Fruit fly (Drosophila melanogaster) whole organism, embryonic: ENCODE results near the gene Indy-2.

ENCODE experiments used
- ATbp ChIP-seq: fragments of 200-800 bp; sonication (Bioruptor generic); optimal IDR thresholded peaks from 2 replicates; lab custom pipeline; 2017; ENCODE audit warnings: missing biosample characterization, mild to moderate bottlenecking, missing genetic modification characterization, missing genetic modification reagents
- BEAF-32 ChIP-seq: fragments of 200-800 bp; sonication (Bioruptor generic); optimal IDR thresholded peaks from 3 replicates; lab custom pipeline; 2017; ENCODE audit warnings: missing biosample characterization, missing genetic modification characterization, mild to moderate bottlenecking, moderate library complexity, missing genetic modification reagents
- CG10462 ChIP-seq: fragments of 200-800 bp; sonication (Bioruptor generic); optimal IDR thresholded peaks from 2 replicates; lab custom pipeline; 2016; ENCODE audit warnings: missing biosample characterization, missing genetic modification characterization
- CG10543 ChIP-seq: fragments of 200-800 bp; sonication (Bioruptor generic); optimal IDR thresholded peaks from 3 replicates; lab custom pipeline; 2017; ENCODE audit warnings: missing biosample characterization, mild to moderate bottlenecking, missing genetic modification characterization, moderate library complexity
- CG10959 ChIP-seq: fragments of 200-800 bp; sonication (Bioruptor generic); IDR thresholded peaks from 2 replicates; pipeline ENCODE4 v1.3.6; 2022; ENCODE audit warnings: missing biosample characterization, missing genetic modification characterization
- CG14965 ChIP-seq: fragments of 200-800 bp; sonication (Bioruptor generic); optimal IDR thresholded peaks from 2 replicates; lab custom pipeline; 2016; ENCODE audit warnings: missing biosample characterization, missing genetic modification characterization, borderline replicate concordance
- CG17328 ChIP-seq: fragments of 200-800 bp; sonication (Bioruptor generic); IDR thresholded peaks from 2 replicates; pipeline ENCODE4 v1.3.6; 2022; ENCODE audit warnings: missing biosample characterization, missing genetic modification characterization
- CG17359 ChIP-seq: fragments of 200-800 bp; sonication (Bioruptor generic); optimal IDR thresholded peaks from 3 replicates; lab custom pipeline; 2018; ENCODE audit warnings: missing biosample characterization, mild to moderate bottlenecking, missing genetic modification characterization, moderate library complexity
- CG17385 ChIP-seq: fragments of 200-800 bp; sonication (Bioruptor generic); optimal IDR thresholded peaks from 3 replicates; lab custom pipeline; 2018; ENCODE audit warnings: missing biosample characterization, mild to moderate bottlenecking, missing genetic modification characterization
- CG18011 ChIP-seq: fragments of 200-800 bp; sonication (Bioruptor generic); optimal IDR thresholded peaks from 2 replicates; lab custom pipeline; 2017; ENCODE audit warnings: missing biosample characterization, missing genetic modification characterization, mild to moderate bottlenecking, moderate library complexity, missing genotype
- CG2129 ChIP-seq: fragments of 200-800 bp; sonication (Bioruptor generic); IDR thresholded peaks from 2 replicates; pipeline ENCODE4 v1.3.6; 2022; ENCODE audit warnings: missing biosample characterization, missing genetic modification characterization; ENCODE audit not compliant: partially characterized antibody
- CG2199 ChIP-seq: fragments of 200-800 bp; sonication (Bioruptor generic); IDR thresholded peaks from 3 replicates; pipeline ENCODE4 v1.3.6; 2022; ENCODE audit warnings: missing biosample characterization, missing genetic modification characterization
- CG34376 ChIP-seq: fragments of 200-800 bp; sonication (Bioruptor generic); optimal IDR thresholded peaks from 2 replicates; lab custom pipeline; 2018; ENCODE audit warnings: missing biosample characterization, mild to moderate bottlenecking, missing genetic modification characterization
- CG6854 ChIP-seq: fragments of 200-800 bp; sonication (Bioruptor generic); optimal IDR thresholded peaks from 3 replicates; lab custom pipeline; 2017; ENCODE audit warnings: missing biosample characterization, mild to moderate bottlenecking, missing genetic modification characterization
- CG7357 ChIP-seq: fragments of 200-800 bp; sonication (Bioruptor generic); IDR thresholded peaks from 3 replicates; pipeline ENCODE4 v1.3.6; 2022; ENCODE audit warnings: missing biosample characterization, missing genetic modification characterization
- CG7786 ChIP-seq: fragments of 200-800 bp; sonication (Bioruptor generic); optimal IDR thresholded peaks from 2 replicates; lab custom pipeline; 2016; ENCODE audit warnings: missing biosample characterization, missing genetic modification characterization
- CG8290 ChIP-seq, 3 experiments: fragments of 200-800 bp; sonication (Bioruptor generic); optimal IDR thresholded peaks; 2 replicates each; lab custom pipeline; 2016 to 2019; ENCODE audit warnings: missing biosample characterization in 3 of 3, missing genetic modification characterization in 3 of 3, mild to moderate bottlenecking in 2 of 3, moderate library complexity in 1 of 3
- CG9932 ChIP-seq: fragments of 200-800 bp; sonication (Bioruptor generic); IDR thresholded peaks from 2 replicates; pipeline ENCODE4 v1.3.6; 2022; ENCODE audit warnings: missing biosample characterization, missing genetic modification characterization
- CrebB ChIP-seq: fragments of 200-800 bp; sonication (Bioruptor generic); optimal IDR thresholded peaks from 3 replicates; lab custom pipeline; 2018; ENCODE audit warnings: missing biosample characterization, mild to moderate bottlenecking, missing genetic modification characterization
- Dp ChIP-seq: fragments of 200-800 bp; sonication (Bioruptor generic); optimal IDR thresholded peaks from 2 replicates; lab custom pipeline; 2018; ENCODE audit warnings: missing biosample characterization, mild to moderate bottlenecking, missing genetic modification characterization, moderate library complexity
- Ets97D ChIP-seq: fragments of 200-800 bp; sonication (Bioruptor generic); optimal IDR thresholded peaks from 3 replicates; lab custom pipeline; 2016; ENCODE audit warnings: missing biosample characterization, missing genetic modification characterization
- Hr78 ChIP-seq, 2 experiments: fragments of 200-800 bp in 1 of 2; fragments of >200 bp in 1 of 2; sonication (Bioruptor generic) in 1 of 2; optimal IDR thresholded peaks; 2 replicates each; lab custom pipeline; 2017 to 2019; ENCODE audit warnings: missing biosample characterization in 2 of 2, missing genetic modification characterization in 2 of 2, mild to moderate bottlenecking in 1 of 2, moderate library complexity in 1 of 2
- Kr ChIP-seq: fragments of 200-800 bp; sonication (Bioruptor generic); optimal IDR thresholded peaks from 2 replicates; lab custom pipeline; 2017; ENCODE audit warnings: missing biosample characterization, mild to moderate bottlenecking, missing genetic modification characterization
- Lpt ChIP-seq: fragments of >200 bp; optimal IDR thresholded peaks from 2 replicates; lab custom pipeline; 2018; ENCODE audit warnings: missing biosample characterization, missing genetic modification characterization
- Ptx1 ChIP-seq: fragments of 200-800 bp; sonication (Bioruptor generic); IDR thresholded peaks from 2 replicates; pipeline ENCODE4 v1.3.6; 2022; ENCODE audit warnings: missing biosample characterization, missing genetic modification characterization
- Ssrp ChIP-seq: fragments of 200-800 bp; sonication (Bioruptor generic); optimal IDR thresholded peaks from 2 replicates; lab custom pipeline; 2018; ENCODE audit warnings: missing biosample characterization, mild to moderate bottlenecking, missing genetic modification characterization, moderate library complexity
- TFAM ChIP-seq: fragments of 200-800 bp; sonication (Bioruptor generic); optimal IDR thresholded peaks from 2 replicates; lab custom pipeline; 2017; ENCODE audit warnings: missing biosample characterization, missing genetic modification characterization, inconsistent platforms
- Vsx1 ChIP-seq: fragments of 200-800 bp; sonication (Bioruptor generic); optimal IDR thresholded peaks from 2 replicates; lab custom pipeline; 2017; ENCODE audit warnings: missing biosample characterization, mild to moderate bottlenecking, missing genetic modification characterization, missing genetic modification reagents
- Xbp1 ChIP-seq: fragments of 200-800 bp; sonication (Bioruptor generic); optimal IDR thresholded peaks from 3 replicates; lab custom pipeline; 2016; ENCODE audit warnings: missing biosample characterization, mild to moderate bottlenecking, missing genetic modification characterization
- ap ChIP-seq: fragments of 200-800 bp; sonication (Bioruptor generic); IDR thresholded peaks from 2 replicates; pipeline ENCODE4 v1.3.6; 2022; ENCODE audit warnings: missing biosample characterization, missing genetic modification characterization
- ara ChIP-seq: fragments of 200-800 bp; sonication (Bioruptor generic); IDR thresholded peaks from 2 replicates; pipeline ENCODE4 v1.3.6; 2022; ENCODE audit warnings: missing biosample characterization, missing genetic modification characterization
- chinmo ChIP-seq: fragments of 200-800 bp; sonication (Bioruptor generic); IDR thresholded peaks from 4 replicates; pipeline ENCODE4 v1.3.6; 2022; ENCODE audit warnings: missing biosample characterization, missing genetic modification characterization; ENCODE audit not compliant: partially characterized antibody
- ci ChIP-seq: fragments of 200-800 bp; sonication (Bioruptor generic); IDR thresholded peaks from 3 replicates; pipeline ENCODE4 v1.3.6; 2022; ENCODE audit warnings: missing biosample characterization, missing genetic modification characterization
- crc ChIP-seq: fragments of 200-800 bp; sonication (Bioruptor generic); optimal IDR thresholded peaks from 2 replicates; lab custom pipeline; 2016; ENCODE audit warnings: missing biosample characterization, missing genetic modification characterization
- dmrt11E ChIP-seq: fragments of 200-800 bp; sonication (Bioruptor generic); optimal IDR thresholded peaks from 3 replicates; lab custom pipeline; 2018; ENCODE audit warnings: missing biosample characterization, mild to moderate bottlenecking, missing genetic modification characterization, moderate library complexity
- dmrt99B ChIP-seq: fragments of 200-800 bp; sonication (Bioruptor generic); optimal IDR thresholded peaks from 2 replicates; lab custom pipeline; 2018; ENCODE audit warnings: missing biosample characterization, mild to moderate bottlenecking, missing genetic modification characterization, moderate library complexity
- en ChIP-seq: fragments of 200-800 bp; sonication (Bioruptor generic); optimal IDR thresholded peaks from 2 replicates; lab custom pipeline; 2016; ENCODE audit warnings: missing biosample characterization, missing genetic modification characterization
- exex ChIP-seq: fragments of 200-800 bp; sonication (Bioruptor generic); optimal IDR thresholded peaks from 4 replicates; lab custom pipeline; 2018; ENCODE audit warnings: missing biosample characterization, mild to moderate bottlenecking, missing genetic modification characterization, moderate library complexity
- fd64A ChIP-seq: fragments of 200-800 bp; sonication (Bioruptor generic); optimal IDR thresholded peaks from 3 replicates; lab custom pipeline; 2018; ENCODE audit warnings: missing biosample characterization, mild to moderate bottlenecking, missing genetic modification characterization
- hth ChIP-seq: fragments of >200 bp; optimal IDR thresholded peaks from 2 replicates; lab custom pipeline; 2017; ENCODE audit warnings: inconsistent platforms
- jumu ChIP-seq: fragments of 200-800 bp; sonication (Bioruptor generic); optimal IDR thresholded peaks from 3 replicates; lab custom pipeline; 2016; ENCODE audit warnings: missing biosample characterization, missing genetic modification characterization
- mirr ChIP-seq: fragments of 200-800 bp; sonication (Bioruptor generic); optimal IDR thresholded peaks from 3 replicates; lab custom pipeline; 2018; ENCODE audit warnings: missing biosample characterization, mild to moderate bottlenecking, missing genetic modification characterization
- mld ChIP-seq: fragments of 200-800 bp; sonication (Bioruptor generic); IDR thresholded peaks from 3 replicates; pipeline ENCODE4 v1.3.6; 2022; ENCODE audit warnings: missing biosample characterization, missing genetic modification characterization; ENCODE audit not compliant: partially characterized antibody
- odd ChIP-seq: fragments of 200-800 bp; sonication (Bioruptor generic); optimal IDR thresholded peaks from 2 replicates; lab custom pipeline; 2017; ENCODE audit warnings: missing biosample characterization, mild to moderate bottlenecking, missing genetic modification characterization
- pita ChIP-seq: fragments of 200-800 bp; sonication (Bioruptor generic); optimal IDR thresholded peaks from 2 replicates; lab custom pipeline; 2017; ENCODE audit warnings: missing biosample characterization, mild to moderate bottlenecking, missing genetic modification characterization
- sc ChIP-seq, 3 experiments: fragments of >200 bp in 2 of 3; fragments of 200-800 bp in 1 of 3; sonication (Bioruptor generic) in 1 of 3; optimal IDR thresholded peaks; 2 replicates in 2 of 3; 3 replicates in 1 of 3; lab custom pipeline; 2017; ENCODE audit warnings: mild to moderate bottlenecking in 1 of 3, missing biosample characterization in 1 of 3, missing genetic modification characterization in 1 of 3, missing genetic modification reagents in 1 of 3
- sd ChIP-seq: fragments of 200-800 bp; sonication (Bioruptor generic); optimal IDR thresholded peaks from 3 replicates; lab custom pipeline; 2018; ENCODE audit warnings: missing biosample characterization, mild to moderate bottlenecking, missing genetic modification characterization, moderate library complexity
- sens-2 ChIP-seq: fragments of 200-800 bp; sonication (Bioruptor generic); IDR thresholded peaks from 2 replicates; pipeline ENCODE4 v1.3.6; 2022; ENCODE audit warnings: missing biosample characterization, missing genetic modification characterization
- tgo ChIP-seq: fragments of 200-800 bp; sonication (Bioruptor generic); IDR thresholded peaks from 3 replicates; pipeline ENCODE4 v1.3.6; 2022; ENCODE audit warnings: missing biosample characterization, missing genetic modification characterization
- wdn ChIP-seq: fragments of 200-800 bp; sonication (Bioruptor generic); IDR thresholded peaks from 2 replicates; pipeline ENCODE4 v1.3.6; 2022; ENCODE audit warnings: missing biosample characterization, missing genetic modification characterization

Gene Indy-2

DNA sequence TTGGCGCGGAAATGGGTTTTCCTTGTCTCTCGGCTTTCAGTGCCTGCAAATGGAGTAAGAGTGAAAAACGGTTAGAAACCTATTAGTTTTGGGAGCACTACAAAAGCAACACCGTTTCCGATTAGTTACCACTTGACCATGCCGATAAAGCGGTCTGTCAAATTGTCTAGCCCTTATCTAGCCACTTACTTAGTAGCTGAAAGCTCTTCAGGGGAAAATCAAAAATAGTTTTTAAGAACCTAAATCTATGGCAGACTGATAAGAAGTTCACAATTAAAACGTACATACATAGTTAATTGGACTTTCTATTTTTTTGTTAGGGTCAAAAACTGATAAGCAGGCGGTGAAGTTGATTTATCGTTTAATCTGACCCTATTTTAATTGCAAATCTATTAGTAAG, 35.9 kb upstream of the Indy-2 start (continued):
- TF ChIP-seq tgo (GFP tag; lab: Robert Waterston, UW): no peak
- TF ChIP-seq sd (tag; lab: Kevin White, UChicago): no peak
- no peak for TF ChIP-seq CG10543 (GFP tag; lab: Kevin White, UChicago)
- TF ChIP-seq ci (GFP tag; lab: Robert Waterston, UW): no peak
- no peak for TF ChIP-seq ATbp (GFP tag; lab: Kevin White, UChicago)
- TF ChIP-seq crc (GFP tag; lab: Kevin White, UChicago): no peak
- TF ChIP-seq CG9932 (GFP tag; lab: Robert Waterston, UW): no peak
- peak; percentile 98 for TF ChIP-seq exex
- no peak for TF ChIP-seq CG17359 (tag; lab: Kevin White, UChicago)
- TF ChIP-seq jumu (GFP tag; lab: Kevin White, UChicago): no peak
- TF ChIP-seq CG7357 (GFP tag; lab: Robert Waterston, UW): no peak
- no peak for TF ChIP-seq BEAF-32 (GFP tag; lab: Kevin White, UChicago)
- no peak for TF ChIP-seq CG2199 (GFP tag; lab: Robert Waterston, UW)
- no peak for TF ChIP-seq en (GFP tag; lab: Kevin White, UChicago)
- no peak for TF ChIP-seq CG17328 (GFP tag; lab: Robert Waterston, UW)
- TF ChIP-seq CG17385 (GFP tag; lab: Kevin White, UChicago): no peak
- TF ChIP-seq Ptx1: no peak
- TF ChIP-seq dmrt11E: no peak
- TF ChIP-seq Vsx1: peak; percentile 67
- TF ChIP-seq Dp: no peak
- no peak for TF ChIP-seq sc (optimal IDR thresholded peaks at IDR 0.05; lab: Kevin White, UChicago)
- no peak for TF ChIP-seq sc (GFP tag; optimal IDR thresholded peaks at IDR 0.05; lab: Kevin White, UChicago)
- no peak for TF ChIP-seq Xbp1 (GFP tag; lab: Kevin White, UChicago)
- TF ChIP-seq odd: no peak
- no peak for TF ChIP-seq mld (GFP tag; lab: Robert Waterston, UW)
- no peak for TF ChIP-seq CG8290 (GFP tag; optimal IDR thresholded peaks at IDR 0.05; lab: Kevin White, UChicago)
- no peak for TF ChIP-seq CG8290 (tag; optimal IDR thresholded peaks at IDR 0.05; lab: Kevin White, UChicago)
- no peak for TF ChIP-seq ap
- no peak for TF ChIP-seq fd64A (GFP tag; lab: Kevin White, UChicago)
- TF ChIP-seq wdn (GFP tag; lab: Robert Waterston, UW): no peak
- no peak for TF ChIP-seq CG6854 (GFP tag; lab: Kevin White, UChicago)
- no peak for TF ChIP-seq CG18011 (GFP tag; lab: Kevin White, UChicago)
- no peak for TF ChIP-seq Ssrp (tag; lab: Kevin White, UChicago)
- peak; percentile 35 for TF ChIP-seq CG34376 (GFP tag; lab: Kevin White, UChicago)
- peak; percentile 32; the same call in 1 of the 2 replicates for TF ChIP-seq sens-2 (GFP tag; lab: Robert Waterston, UW)
- TF ChIP-seq Lpt (GFP tag; lab: Kevin White, UChicago): no peak
- TF ChIP-seq pita: no peak
- TF ChIP-seq dmrt99B: no peak
- TF ChIP-seq CrebB (tag; lab: Kevin White, UChicago): no peak
- TF ChIP-seq hth (lab: Kevin White, UChicago): no peak
- no peak for TF ChIP-seq CG10959 (GFP tag; lab: Robert Waterston, UW)
- no peak for TF ChIP-seq Kr (GFP tag; lab: Kevin White, UChicago)
- TF ChIP-seq CG10462 (GFP tag; lab: Kevin White, UChicago): no peak
- peak in 1 of 2 experiments; percentile 65 for TF ChIP-seq Hr78 (GFP tag; optimal IDR thresholded peaks at IDR 0.05; lab: Kevin White, UChicago)
- TF ChIP-seq CG14965 (GFP tag; lab: Kevin White, UChicago): no peak
- TF ChIP-seq mirr (GFP tag; lab: Kevin White, UChicago): peak; percentile 91
- 0 out of 4 replicates have a peak, but pooled peaks have one; percentile 31 for TF ChIP-seq chinmo (GFP tag; lab: Robert Waterston, UW)
- TF ChIP-seq TFAM: no peak
- TF ChIP-seq CG7786 (GFP tag; lab: Kevin White, UChicago): no peak
- no peak for TF ChIP-seq Ets97D (GFP tag; lab: Kevin White, UChicago)
- no peak for TF ChIP-seq CG2129 (GFP tag; lab: Robert Waterston, UW)
- no peak for TF ChIP-seq ara (GFP tag; lab: Robert Waterston, UW)
